Fruit fly (Drosophila melanogaster) whole organism, prepupa: Measurements from ENCODE around the gene Rhau.

Experiments used
- CG10669 ChIP-seq: fragments of 200-800 bp; sonication (Bioruptor generic); optimal IDR thresholded peaks from 3 replicates; lab custom pipeline; 2018; ENCODE audit warnings: missing biosample characterization, mild to moderate bottlenecking, missing genetic modification characterization, moderate library complexity
- CG1621 ChIP-seq: fragments of 200-800 bp; sonication (Bioruptor generic); optimal IDR thresholded peaks from 3 replicates; lab custom pipeline; 2018; ENCODE audit warnings: missing biosample characterization, mild to moderate bottlenecking, missing genetic modification characterization
- CG6276 ChIP-seq: fragments of 200-800 bp; sonication (Bioruptor generic); optimal IDR thresholded peaks from 2 replicates; lab custom pipeline; 2017; ENCODE audit warnings: missing biosample characterization, mild to moderate bottlenecking, missing genetic modification characterization
- Hr38 ChIP-seq: sonication (Bioruptor generic); optimal IDR thresholded peaks from 2 replicates; lab custom pipeline; 2016; ENCODE audit warnings: missing biosample characterization, missing genetic modification characterization
- Hr39 ChIP-seq: fragments of 200-800 bp; sonication (Bioruptor generic); optimal IDR thresholded peaks from 2 replicates; lab custom pipeline; 2016; ENCODE audit warnings: missing biosample characterization, missing genetic modification characterization
- Sox102F ChIP-seq: fragments of 200-800 bp; sonication (Bioruptor generic); optimal IDR thresholded peaks from 2 replicates; lab custom pipeline; 2016; ENCODE audit warnings: missing biosample characterization, mild to moderate bottlenecking, missing genetic modification characterization
- fd85E ChIP-seq: fragments of 200-800 bp; sonication (Bioruptor generic); optimal IDR thresholded peaks from 3 replicates; lab custom pipeline; 2016; ENCODE audit warnings: missing biosample characterization, missing genetic modification characterization
- net ChIP-seq: fragments of 200-800 bp; sonication (Bioruptor generic); optimal IDR thresholded peaks from 3 replicates; lab custom pipeline; 2016; ENCODE audit warnings: missing biosample characterization, missing genetic modification characterization
- vri ChIP-seq: fragments of 200-800 bp; sonication (Bioruptor generic); optimal IDR thresholded peaks from 3 replicates; lab custom pipeline; 2016; ENCODE audit warnings: missing biosample characterization, mild to moderate bottlenecking, missing genetic modification characterization

DNA sequence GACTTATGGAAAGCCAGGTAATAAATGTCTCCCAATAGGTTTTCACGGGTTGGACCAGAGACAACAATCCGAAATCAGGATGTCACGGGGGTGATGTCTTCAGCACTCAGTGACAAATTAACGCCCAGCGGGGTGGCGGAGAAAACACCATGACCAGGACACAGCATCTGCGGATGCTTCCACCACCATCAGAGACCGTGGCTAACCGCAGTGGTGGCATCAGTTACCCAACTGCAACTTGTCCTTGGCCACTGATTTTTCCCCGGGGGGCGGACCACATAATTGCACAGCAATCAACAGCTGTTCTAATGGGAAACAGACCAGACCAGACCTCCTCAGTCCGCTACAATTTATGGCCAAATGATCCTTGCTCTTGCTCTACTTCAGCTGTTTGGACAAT lies 20.6 kb upstream of the Rhau start:
- TF ChIP-seq Sox102F (GFP tag; lab: Kevin White, UChicago) (no peak), net (no peak), CG10669 (GFP tag; lab: Kevin White, UChicago) (no peak), Hr39 (no peak), CG6276 (no peak), fd85E (GFP tag; lab: Kevin White, UChicago) (no peak), Hr38 (GFP tag; lab: Kevin White, UChicago) (no peak), vri (no peak), CG1621 (tag; lab: Kevin White, UChicago) (no peak)
